Worm (Caenorhabditis elegans): ENCODE measurements around the gene F34D10.9.

ce11 chrIII:3681351-3681938, 48.0 kb downstream of the F34D10.9 start:
- no peak for TF ChIP-seq flt-1 (GFP tag; IDR thresholded peaks at IDR 0.05)
- TF ChIP-seq tab-1 (GFP tag; IDR thresholded peaks at IDR 0.05) = no peak
- TF ChIP-seq T22C8.4 (GFP tag; IDR thresholded peaks at IDR 0.05) = no peak
- TF ChIP-seq cog-1 (tag; optimal IDR thresholded peaks at IDR 0.05) = no peak
- TF ChIP-seq ref-1 (GFP tag; conservative IDR thresholded peaks at IDR 0.05) = no peak
- no peak for TF ChIP-seq ztf-23 (GFP tag; IDR thresholded peaks at IDR 0.05)
- no peak for TF ChIP-seq med-1 (GFP tag; optimal IDR thresholded peaks at IDR 0.05; ENCODE audit: insufficient read depth)
- TF ChIP-seq ztf-29 (GFP tag; IDR thresholded peaks at IDR 0.05) = no peak
- TF ChIP-seq klf-2 (GFP tag; conservative IDR thresholded peaks at IDR 0.05) = no peak
